Fruit fly (Drosophila melanogaster) whole organism, embryonic: Measurements from ENCODE around the gene CG5516.

Experiments used
- Aef1 ChIP-seq: fragments of 200-800 bp; sonication (Bioruptor generic); IDR thresholded peaks from 3 replicates; pipeline ENCODE4 v1.3.6; 2022; ENCODE audit warnings: missing biosample characterization, missing genetic modification characterization
- B-H2 ChIP-seq: fragments of 200-800 bp; sonication (Bioruptor generic); optimal IDR thresholded peaks from 2 replicates; lab custom pipeline; 2018; ENCODE audit warnings: missing biosample characterization, mild to moderate bottlenecking, missing genetic modification characterization
- Bgb ChIP-seq: fragments of 200-800 bp; sonication (Bioruptor generic); IDR thresholded peaks from 2 replicates; pipeline ENCODE4 v1.3.6; 2022; ENCODE audit warnings: missing biosample characterization, missing genetic modification characterization; ENCODE audit not compliant: partially characterized antibody
- CG12744 ChIP-seq: fragments of 200-800 bp; sonication (Bioruptor generic); optimal IDR thresholded peaks from 2 replicates; lab custom pipeline; 2016; ENCODE audit warnings: missing biosample characterization, missing genetic modification characterization
- CG12769 ChIP-seq: fragments of 200-800 bp; sonication (Bioruptor generic); optimal IDR thresholded peaks from 2 replicates; lab custom pipeline; 2019; ENCODE audit warnings: missing biosample characterization, mild to moderate bottlenecking, missing genetic modification characterization, moderate library complexity
- CG13287 ChIP-seq: fragments of 200-800 bp; sonication (Bioruptor generic); IDR thresholded peaks from 2 replicates; pipeline ENCODE4 v1.3.6; 2022; ENCODE audit warnings: missing biosample characterization, missing genetic modification characterization; ENCODE audit not compliant: partially characterized antibody
- CG13624 ChIP-seq: fragments of 200-800 bp; sonication (Bioruptor generic); optimal IDR thresholded peaks from 2 replicates; lab custom pipeline; 2016; ENCODE audit warnings: missing biosample characterization, missing genetic modification characterization
- CG14710 ChIP-seq: fragments of 200-800 bp; sonication (Bioruptor generic); optimal IDR thresholded peaks from 3 replicates; lab custom pipeline; 2019; ENCODE audit warnings: missing biosample characterization, mild to moderate bottlenecking, missing genetic modification characterization, moderate library complexity
- CG16813 ChIP-seq: fragments of 200-800 bp; sonication (Bioruptor generic); IDR thresholded peaks from 3 replicates; pipeline ENCODE4 v1.3.6; 2022; ENCODE audit warnings: missing biosample characterization, missing genetic modification characterization; ENCODE audit not compliant: partially characterized antibody
- CG2199 ChIP-seq: fragments of 200-800 bp; sonication (Bioruptor generic); IDR thresholded peaks from 3 replicates; pipeline ENCODE4 v1.3.6; 2022; ENCODE audit warnings: missing biosample characterization, missing genetic modification characterization
- CG2712 ChIP-seq: fragments of 200-800 bp; optimal IDR thresholded peaks from 3 replicates; lab custom pipeline; 2019; ENCODE audit warnings: missing biosample characterization, mild to moderate bottlenecking, missing genetic modification characterization, moderate library complexity
- CG33213 ChIP-seq: fragments of 200-800 bp; sonication (Bioruptor generic); optimal IDR thresholded peaks from 3 replicates; lab custom pipeline; 2016; ENCODE audit warnings: missing biosample characterization, missing genetic modification characterization
- CG34224 ChIP-seq: fragments of 200-800 bp; sonication (Bioruptor generic); IDR thresholded peaks from 3 replicates; pipeline ENCODE4 v1.3.6; 2022; ENCODE audit warnings: missing biosample characterization, missing genetic modification characterization; ENCODE audit not compliant: partially characterized antibody
- CG5953 ChIP-seq: fragments of 200-800 bp; sonication (Bioruptor generic); IDR thresholded peaks from 2 replicates; pipeline ENCODE4 v1.3.6; 2022; ENCODE audit warnings: missing biosample characterization, missing genetic modification characterization
- CG7963 ChIP-seq: fragments of 200-800 bp; sonication (Bioruptor generic); IDR thresholded peaks from 3 replicates; pipeline ENCODE4 v1.3.6; 2022; ENCODE audit warnings: missing biosample characterization, missing genetic modification characterization; ENCODE audit not compliant: partially characterized antibody
- CoRest ChIP-seq: fragments of 200-800 bp; sonication (Bioruptor generic); optimal IDR thresholded peaks from 3 replicates; lab custom pipeline; 2018; ENCODE audit warnings: missing biosample characterization, mild to moderate bottlenecking, missing genetic modification characterization, moderate library complexity
- Dbx ChIP-seq: fragments of 200-800 bp; sonication (Bioruptor generic); IDR thresholded peaks from 3 replicates; pipeline ENCODE4 v1.3.6; 2022; ENCODE audit warnings: missing biosample characterization, missing genetic modification characterization
- ERR ChIP-seq: fragments of 200-800 bp; sonication (Bioruptor generic); optimal IDR thresholded peaks from 2 replicates; lab custom pipeline; 2016; ENCODE audit warnings: missing biosample characterization, missing genetic modification characterization
- HmgZ ChIP-seq: fragments of 200-800 bp; sonication (Bioruptor generic); optimal IDR thresholded peaks from 2 replicates; lab custom pipeline; 2018; ENCODE audit warnings: missing biosample characterization, mild to moderate bottlenecking, missing genetic modification characterization
- Lhr ChIP-seq: fragments of 200-800 bp; sonication (Bioruptor generic); optimal IDR thresholded peaks from 3 replicates; lab custom pipeline; 2017; ENCODE audit warnings: mild to moderate bottlenecking, missing biosample characterization, missing genetic modification reagents, missing genetic modification characterization
- MESR4 ChIP-seq: fragments of 200-800 bp; sonication (Bioruptor generic); optimal IDR thresholded peaks from 2 replicates; lab custom pipeline; 2018; ENCODE audit warnings: missing biosample characterization, mild to moderate bottlenecking, missing genetic modification characterization, moderate library complexity
- Max ChIP-seq: fragments of 200-800 bp; sonication (Bioruptor generic); optimal IDR thresholded peaks from 2 replicates; lab custom pipeline; 2016; ENCODE audit warnings: missing biosample characterization, mild to moderate bottlenecking, missing genetic modification characterization
- Nf-YB ChIP-seq: fragments of 200-800 bp; sonication (Bioruptor generic); optimal IDR thresholded peaks from 3 replicates; lab custom pipeline; 2019; ENCODE audit warnings: missing biosample characterization, mild to moderate bottlenecking, missing genetic modification characterization, moderate library complexity
- Oli ChIP-seq: fragments of 200-800 bp; sonication (Bioruptor generic); optimal IDR thresholded peaks from 2 replicates; lab custom pipeline; 2018; ENCODE audit warnings: missing biosample characterization, mild to moderate bottlenecking, missing genetic modification characterization, moderate library complexity
- Opbp ChIP-seq: fragments of 200-800 bp; sonication (Bioruptor generic); IDR thresholded peaks from 3 replicates; pipeline ENCODE4 v1.3.6; 2022; ENCODE audit warnings: missing biosample characterization, missing genetic modification characterization; ENCODE audit not compliant: partially characterized antibody
- Pdp1 ChIP-seq, 2 experiments: fragments of 200-800 bp; sonication (Bioruptor generic); optimal IDR thresholded peaks; 3 replicates each; lab custom pipeline; 2016; ENCODE audit warnings: missing biosample characterization in 2 of 2, missing genetic modification characterization in 2 of 2, mild to moderate bottlenecking in 1 of 2, moderate library complexity in 1 of 2
- Ravus ChIP-seq: fragments of 200-800 bp; sonication (Bioruptor generic); IDR thresholded peaks from 2 replicates; pipeline ENCODE4 v1.3.6; 2022; ENCODE audit warnings: missing biosample characterization, missing genetic modification characterization
- Sry-δ ChIP-seq: fragments of 200-800 bp; sonication (Bioruptor generic); optimal IDR thresholded peaks from 2 replicates; lab custom pipeline; 2016; ENCODE audit warnings: missing biosample characterization, missing genetic modification characterization
- ac ChIP-seq: fragments of 200-800 bp; sonication (Bioruptor generic); optimal IDR thresholded peaks from 3 replicates; lab custom pipeline; 2017; ENCODE audit warnings: missing biosample characterization, mild to moderate bottlenecking, missing genetic modification characterization
- ato ChIP-seq: fragments of 200-800 bp; sonication (Bioruptor generic); IDR thresholded peaks from 2 replicates; pipeline ENCODE4 v1.3.6; 2022; ENCODE audit warnings: missing biosample characterization, missing genetic modification characterization; ENCODE audit not compliant: partially characterized antibody
- az2 ChIP-seq: fragments of 200-800 bp; sonication (Bioruptor generic); optimal IDR thresholded peaks from 3 replicates; lab custom pipeline; 2016; ENCODE audit warnings: missing biosample characterization, missing genetic modification characterization
- chif ChIP-seq, 2 experiments: fragments of 200-800 bp; sonication (Bioruptor generic); optimal IDR thresholded peaks; 3 replicates each; lab custom pipeline; 2016; ENCODE audit warnings: missing biosample characterization in 2 of 2, missing genetic modification characterization in 2 of 2
- chinmo ChIP-seq: fragments of 200-800 bp; sonication (Bioruptor generic); IDR thresholded peaks from 4 replicates; pipeline ENCODE4 v1.3.6; 2022; ENCODE audit warnings: missing biosample characterization, missing genetic modification characterization; ENCODE audit not compliant: partially characterized antibody
- dm ChIP-seq: fragments of 200-800 bp; sonication (Bioruptor generic); optimal IDR thresholded peaks from 3 replicates; lab custom pipeline; 2016; ENCODE audit warnings: missing biosample characterization, missing genetic modification characterization
- ewg ChIP-seq: fragments of 200-800 bp; sonication (Bioruptor generic); optimal IDR thresholded peaks from 3 replicates; lab custom pipeline; 2017; ENCODE audit warnings: mild to moderate bottlenecking, missing biosample characterization, missing genetic modification reagents, missing genetic modification characterization
- gt ChIP-seq: fragments of 200-800 bp; sonication (Bioruptor generic); IDR thresholded peaks from 2 replicates; pipeline ENCODE4 v1.3.6; 2022; ENCODE audit warnings: missing biosample characterization, missing genetic modification characterization
- hbn ChIP-seq: fragments of 200-800 bp; sonication (Bioruptor generic); IDR thresholded peaks from 2 replicates; pipeline ENCODE4 v1.3.6; 2022; ENCODE audit warnings: missing biosample characterization, missing genetic modification characterization; ENCODE audit not compliant: partially characterized antibody
- lilli ChIP-seq: fragments of 200-800 bp; sonication (Bioruptor generic); optimal IDR thresholded peaks from 3 replicates; lab custom pipeline; 2016; ENCODE audit warnings: missing biosample characterization, missing genetic modification characterization
- nmo ChIP-seq: fragments of 200-800 bp; sonication (Bioruptor generic); optimal IDR thresholded peaks from 2 replicates; lab custom pipeline; 2018; ENCODE audit warnings: missing biosample characterization, mild to moderate bottlenecking, missing genetic modification characterization, moderate library complexity
- nom ChIP-seq: fragments of 200-800 bp; sonication (Bioruptor generic); optimal IDR thresholded peaks from 2 replicates; lab custom pipeline; 2017; ENCODE audit warnings: missing biosample characterization, missing genetic modification characterization, mild to moderate bottlenecking, moderate library complexity, missing genetic modification reagents
- pzg ChIP-seq: fragments of 200-800 bp; sonication (Bioruptor generic); optimal IDR thresholded peaks from 3 replicates; lab custom pipeline; 2018; ENCODE audit warnings: missing biosample characterization, mild to moderate bottlenecking, missing genetic modification characterization, moderate library complexity
- ranshi ChIP-seq: fragments of 200-800 bp; sonication (Bioruptor generic); IDR thresholded peaks from 2 replicates; pipeline ENCODE4 v1.3.6; 2022; ENCODE audit warnings: missing biosample characterization, missing genetic modification characterization
- sens ChIP-seq: fragments of 200-800 bp; sonication (Bioruptor generic); peaks from one replicate; lab custom pipeline; 2016; ENCODE audit warnings: missing biosample characterization, missing genetic modification characterization
- slbo ChIP-seq: fragments of 200-800 bp; sonication (Bioruptor generic); IDR thresholded peaks from 2 replicates; pipeline ENCODE4 v1.3.6; 2022; ENCODE audit warnings: missing biosample characterization, missing genetic modification characterization
- sna ChIP-seq: fragments of 200-800 bp; sonication (Bioruptor generic); IDR thresholded peaks from 2 replicates; pipeline ENCODE4 v1.3.6; 2022; ENCODE audit warnings: missing biosample characterization, missing genetic modification characterization; ENCODE audit not compliant: partially characterized antibody
- sqz ChIP-seq: fragments of 200-800 bp; sonication (Bioruptor generic); optimal IDR thresholded peaks from 3 replicates; lab custom pipeline; 2018; ENCODE audit warnings: missing biosample characterization, mild to moderate bottlenecking, missing genetic modification characterization
- toy ChIP-seq: fragments of 200-800 bp; sonication (Bioruptor generic); IDR thresholded peaks from 2 replicates; pipeline ENCODE4 v1.3.6; 2022; ENCODE audit warnings: missing biosample characterization, missing genetic modification characterization
- tup ChIP-seq: fragments of 200-800 bp; sonication (Bioruptor generic); optimal IDR thresholded peaks from 2 replicates; lab custom pipeline; 2016; ENCODE audit warnings: missing biosample characterization, mild to moderate bottlenecking, missing genetic modification characterization, moderate library complexity
- zen2 ChIP-seq: fragments of 200-800 bp; sonication (Bioruptor generic); IDR thresholded peaks from 3 replicates; pipeline ENCODE4 v1.3.6; 2022; ENCODE audit warnings: missing biosample characterization, missing genetic modification characterization; ENCODE audit not compliant: partially characterized antibody

Gene CG5516

dm6 chr3R:16004015-16004414, 40.3 kb downstream of the CG5516 start (continued):
- TF ChIP-seq ranshi (no peak), toy (GFP tag; lab: Robert Waterston, UW) (no peak), az2 (GFP tag; lab: Kevin White, UChicago) (peak; percentile 5), nom (GFP tag; lab: Kevin White, UChicago) (no peak), hbn (GFP tag; lab: Robert Waterston, UW) (peak; percentile 65), Bgb (GFP tag; lab: Robert Waterston, UW) (peak; percentile 81), MESR4 (GFP tag; lab: Kevin White, UChicago) (no peak), Pdp1 (GFP tag; optimal IDR thresholded peaks at IDR 0.05; lab: Kevin White, UChicago) (peak in 1 of 2 experiments; percentile 33), CG13287 (peak; percentile 93), CG2712 (tag; lab: Kevin White, UChicago) (peak; percentile 44), chif (GFP tag; optimal IDR thresholded peaks at IDR 0.05; lab: Kevin White, UChicago) (peak in 1 of 2 experiments; percentile 47), CG2199 (GFP tag; lab: Robert Waterston, UW) (peak; percentile 81), sens (GFP tag; lab: Kevin White, UChicago) (peak; percentile 76), CG7963 (GFP tag; lab: Robert Waterston, UW) (peak; percentile 48; the same call in 1 of the 3 replicates), CoRest (tag; lab: Kevin White, UChicago) (peak; percentile 34), HmgZ (tag; lab: Kevin White, UChicago) (peak; percentile 40), zen2 (GFP tag; lab: Robert Waterston, UW) (peak; percentile 78), slbo (GFP tag; lab: Robert Waterston, UW) (no peak), CG16813 (GFP tag; lab: Robert Waterston, UW) (peak; percentile 68), pzg (no peak), Opbp (peak; percentile 68; the same call in 2 of the 3 replicates), Aef1 (GFP tag; lab: Robert Waterston, UW) (no peak), Dbx (GFP tag; lab: Robert Waterston, UW) (0 out of 3 replicates have a peak, but pooled peaks have one; percentile 26), CG34224 (GFP tag; lab: Robert Waterston, UW) (peak; percentile 81), CG12744 (peak; percentile 65), CG12769 (tag; lab: Kevin White, UChicago) (no peak), ato (peak; percentile 70), ERR (GFP tag; lab: Kevin White, UChicago) (no peak), Sry-δ (GFP tag; lab: Kevin White, UChicago) (peak; percentile 1), chinmo (GFP tag; lab: Robert Waterston, UW) (peak; percentile 43; the same call in 2 of the 4 replicates), nmo (peak; percentile 10), CG33213 (peak; percentile 36), Ravus (GFP tag; lab: Robert Waterston, UW) (no peak), lilli (peak; percentile 1), B-H2 (GFP tag; lab: Kevin White, UChicago) (no peak), Lhr (GFP tag; lab: Kevin White, UChicago) (peak; percentile 73), Nf-YB (GFP tag; lab: Kevin White, UChicago) (peak; percentile 16), CG14710 (tag; lab: Kevin White, UChicago) (peak; percentile 45), dm (GFP tag; lab: Kevin White, UChicago) (peak; percentile 41), CG13624 (GFP tag; lab: Kevin White, UChicago) (peak; percentile 15), ac (GFP tag; lab: Kevin White, UChicago) (no peak), sqz (GFP tag; lab: Kevin White, UChicago) (peak; percentile 36), Max (GFP tag; lab: Kevin White, UChicago) (peak; percentile 19), tup (GFP tag; lab: Kevin White, UChicago) (no peak), gt (no peak), ewg (GFP tag; lab: Kevin White, UChicago) (no peak), CG5953 (GFP tag; lab: Robert Waterston, UW) (no peak), sna (GFP tag; lab: Robert Waterston, UW) (peak; percentile 73), Oli (tag; lab: Kevin White, UChicago) (no peak)
